Worm (Caenorhabditis elegans) whole organism, early embryonic: Measurements from ENCODE around the gene T28C12.2.

Experiments
- B0310.2 ChIP-seq: sonication (generic microtip); optimal IDR thresholded peaks from 2 replicates; lab custom pipeline; 2016; ENCODE audit warnings: mild to moderate bottlenecking, missing genetic modification characterization, missing compliant biosample characterization
- F13C5.2 ChIP-seq: sonication (generic microtip); optimal IDR thresholded peaks from 2 replicates; lab custom pipeline; 2017; ENCODE audit warnings: mild to moderate bottlenecking, missing genetic modification characterization, inconsistent platforms, missing compliant biosample characterization
- aly-1 ChIP-seq: sonication (generic microtip); optimal IDR thresholded peaks from 2 replicates; lab custom pipeline; 2016; ENCODE audit warnings: missing genetic modification characterization, missing compliant biosample characterization
- ama-1 ChIP-seq: fragments of 150-350 bp; optimal IDR thresholded peaks from 2 replicates; lab custom pipeline; 2014
- ceh-13 ChIP-seq: fragments of 200-800 bp; sonication (Bioruptor generic); optimal IDR thresholded peaks from 2 replicates; lab custom pipeline; 2018; ENCODE audit warnings: mild to moderate bottlenecking, missing genetic modification characterization, missing compliant biosample characterization
- ceh-36 ChIP-seq: sonication (generic microtip); optimal IDR thresholded peaks from 2 replicates; lab custom pipeline; 2016; ENCODE audit warnings: missing genetic modification characterization, inconsistent platforms, missing compliant biosample characterization
- flt-1 ChIP-seq: fragments of 200-800 bp; sonication (Bioruptor generic); IDR thresholded peaks from 2 replicates; pipeline ENCODE4 v1.3.6; 2022; ENCODE audit warnings: missing genetic modification characterization, missing compliant biosample characterization
- hmbx-1 ChIP-seq: sonication (generic microtip); optimal IDR thresholded peaks from 2 replicates; lab custom pipeline; 2016; ENCODE audit warnings: mild to moderate bottlenecking, missing genetic modification characterization, missing compliant biosample characterization
- hnd-1 ChIP-seq: sonication (generic microtip); optimal IDR thresholded peaks from 2 replicates; lab custom pipeline; 2016; ENCODE audit warnings: missing genetic modification characterization, missing compliant biosample characterization
- scrt-1 ChIP-seq: fragments of 200-800 bp; sonication (Bioruptor generic); IDR thresholded peaks from 2 replicates; pipeline ENCODE4 v1.3.6; 2022; ENCODE audit warnings: missing genetic modification characterization, missing compliant biosample characterization
- tbx-11 ChIP-seq: fragments of 200-800 bp; sonication (Bioruptor generic); IDR thresholded peaks from 2 replicates; pipeline ENCODE4 v1.3.6; 2022; ENCODE audit warnings: missing genetic modification characterization, missing compliant biosample characterization

DNA sequence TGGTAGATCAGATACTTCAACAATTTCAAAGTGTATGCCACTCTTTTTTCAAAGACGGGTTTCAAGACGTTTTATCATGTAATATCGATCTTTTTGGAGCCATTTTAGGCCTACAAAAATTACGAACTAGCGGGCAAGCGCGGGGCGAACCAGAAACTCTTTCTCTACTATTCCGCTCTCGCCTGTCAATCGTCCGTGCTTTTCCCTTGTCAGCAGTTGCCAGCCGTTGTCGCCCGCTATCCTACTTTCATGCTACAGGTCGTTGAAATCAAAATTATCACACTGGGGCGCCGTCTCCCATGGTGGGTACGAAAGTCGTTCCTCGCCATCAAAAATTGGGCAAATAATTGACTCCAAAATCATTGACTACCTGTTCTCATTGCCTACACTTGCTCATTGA is 28.0 kb upstream of the T28C12.2 start:
- no peak for TF ChIP-seq ama-1
- TF ChIP-seq ceh-36 (tag; lab: Kevin White, UChicago): no peak
- no peak for TF ChIP-seq scrt-1 (GFP tag; lab: Robert Waterston, UW)
- no peak for TF ChIP-seq flt-1 (GFP tag; lab: Robert Waterston, UW)
- TF ChIP-seq tbx-11 (GFP tag; lab: Robert Waterston, UW): no peak
- no peak for TF ChIP-seq ceh-13
- TF ChIP-seq hnd-1: no peak
- no peak for TF ChIP-seq F13C5.2 (tag; lab: Kevin White, UChicago)
- TF ChIP-seq hmbx-1 (tag; lab: Kevin White, UChicago): no peak
- TF ChIP-seq aly-1 (tag; lab: Kevin White, UChicago): no peak
- no peak for TF ChIP-seq B0310.2 (tag; lab: Kevin White, UChicago)
